Fruit fly (Drosophila melanogaster): ENCODE results near the gene CG46306.

Gene CG46306

dm6 chrX:16839905-16840304 lies 4.6 kb upstream of the CG46306 start (continued):
- TF ChIP-seq bbx (GFP tag; IDR thresholded peaks at IDR 0.05; ENCODE audit: partially characterized antibody) (peak; percentile 47; the same call in 1 of the 2 replicates), CG2199 (GFP tag; IDR thresholded peaks at IDR 0.05) (peak; percentile 96), CG10321 (GFP tag; IDR thresholded peaks at IDR 0.05) (no peak), HmgD (GFP tag; optimal IDR thresholded peaks at IDR 0.05) (peak; percentile 73), CG8388 (GFP tag; optimal IDR thresholded peaks at IDR 0.05) (no peak), Rfx (GFP tag; IDR thresholded peaks at IDR 0.05) (peak; percentile 55), sens (GFP tag) (peak; percentile 52), pnt (GFP tag; optimal IDR thresholded peaks at IDR 0.05) (peak; percentile 0), Ets65A (GFP tag) (peak; percentile 94), bcd (GFP tag; optimal IDR thresholded peaks at IDR 0.05) (peak; percentile 2), crol (GFP tag; IDR thresholded peaks at IDR 0.05) (peak; percentile 41; the same call in 1 of the 2 replicates), CG14441 (GFP tag; IDR thresholded peaks at IDR 0.05) (0 out of 2 replicates have a peak, but pooled peaks have one; percentile 9), CG11247 (GFP tag; IDR thresholded peaks at IDR 0.05) (peak; percentile 34; the same call in 1 of the 2 replicates), dimm (GFP tag; IDR thresholded peaks at IDR 0.05) (no peak), CG9932 (GFP tag; IDR thresholded peaks at IDR 0.05) (peak; percentile 26; the same call in 1 of the 2 replicates), hb (GFP tag; IDR thresholded peaks at IDR 0.05; ENCODE audit: partially characterized antibody) (no peak), BtbVII (GFP tag; optimal IDR thresholded peaks at IDR 0.05) (no peak), CG17829 (tag; optimal IDR thresholded peaks at IDR 0.05) (no peak), CTCF (GFP tag; optimal IDR thresholded peaks at IDR 0.05) (peak; percentile 56), BEAF-32 (GFP tag; optimal IDR thresholded peaks at IDR 0.05) (peak; percentile 24), Myb (GFP tag; optimal IDR thresholded peaks at IDR 0.05) (peak; percentile 84), salm (tag; optimal IDR thresholded peaks at IDR 0.05) (no peak), H15 (GFP tag; IDR thresholded peaks at IDR 0.05) (0 out of 3 replicates have a peak, but pooled peaks have one; percentile 36), NFAT (GFP tag; IDR thresholded peaks at IDR 0.05) (peak; percentile 15; the same call in 1 of the 2 replicates), fd102C (GFP tag; optimal IDR thresholded peaks at IDR 0.05) (no peak), ttk (GFP tag; IDR thresholded peaks at IDR 0.05) (peak; percentile 14; the same call in 1 of the 2 replicates), Pdp1 (GFP tag; optimal IDR thresholded peaks at IDR 0.05) (peak in 1 of 2 experiments; percentile 90), CG11695 (GFP tag; IDR thresholded peaks at IDR 0.05) (no peak), Abd-B (GFP tag; optimal IDR thresholded peaks at IDR 0.05) (peak; percentile 56), tin (GFP tag; optimal IDR thresholded peaks at IDR 0.05) (no peak), chm (GFP tag; IDR thresholded peaks at IDR 0.05) (no peak), rib (GFP tag; IDR thresholded peaks at IDR 0.05) (no peak), CG11456 (GFP tag; IDR thresholded peaks at IDR 0.05) (peak; percentile 76), z (GFP tag; IDR thresholded peaks at IDR 0.05) (no peak), CG8290 (GFP tag; optimal IDR thresholded peaks at IDR 0.05) (peak; percentile 23), CG8290 (tag; optimal IDR thresholded peaks at IDR 0.05) (peak in 1 of 2 experiments; percentile 40), lov (optimal IDR thresholded peaks at IDR 0.05) (no peak), lov (GFP tag; IDR thresholded peaks at IDR 0.05) (0 out of 3 replicates have a peak, but pooled peaks have one; percentile 27), phol (tag; optimal IDR thresholded peaks at IDR 0.05) (peak; percentile 9), CG9437 (GFP tag; optimal IDR thresholded peaks at IDR 0.05) (peak; percentile 39)

dm6 chrX:16839033-16839432 lies 3.7 kb upstream of the CG46306 start:
- TF ChIP-seq Oli (tag; optimal IDR thresholded peaks at IDR 0.05) (peak; percentile 1), dpn (GFP tag; optimal IDR thresholded peaks at IDR 0.05) (no peak), CG1603 (tag; optimal IDR thresholded peaks at IDR 0.05) (peak; percentile 2), CG10979 (tag; optimal IDR thresholded peaks at IDR 0.05) (no peak), CG18764 (GFP tag; optimal IDR thresholded peaks at IDR 0.05) (no peak), gem (tag; optimal IDR thresholded peaks at IDR 0.05) (peak; percentile 36), CTCF (GFP tag; optimal IDR thresholded peaks at IDR 0.05) (peak; percentile 41), Elba2 (GFP tag; optimal IDR thresholded peaks at IDR 0.05) (peak; percentile 57), hkb (optimal IDR thresholded peaks at IDR 0.05) (no peak), hkb (GFP tag; IDR thresholded peaks at IDR 0.05) (0 out of 2 replicates have a peak, but pooled peaks have one; percentile 19), disco-r (GFP tag; optimal IDR thresholded peaks at IDR 0.05) (no peak), H15 (GFP tag; IDR thresholded peaks at IDR 0.05) (no peak), insv (GFP tag; optimal IDR thresholded peaks at IDR 0.05) (peak in 1 of 2 experiments; percentile 69), Rfx (GFP tag; IDR thresholded peaks at IDR 0.05) (no peak), zen (tag; optimal IDR thresholded peaks at IDR 0.05) (peak; percentile 28), nom (GFP tag; optimal IDR thresholded peaks at IDR 0.05) (peak; percentile 27), cg (GFP tag; optimal IDR thresholded peaks at IDR 0.05) (peak; percentile 47)

Data from whole organism, embryonic.